Worm (Caenorhabditis elegans): ENCODE results near the gene F41G3.21.

ce11 chrII:6781983-6782382, 29.2 kb upstream of the F41G3.21 start:
- TF ChIP-seq T23F11.4 (GFP tag; optimal IDR thresholded peaks at IDR 0.05), result no peak
- TF ChIP-seq pha-4 (tag; optimal IDR thresholded peaks at IDR 0.05), result no peak
- no peak for TF ChIP-seq ama-1 (optimal IDR thresholded peaks at IDR 0.05)
- no peak for TF ChIP-seq F13H6.1 (tag; optimal IDR thresholded peaks at IDR 0.05)
- no peak for TF ChIP-seq dve-1 (tag; optimal IDR thresholded peaks at IDR 0.05)
- TF ChIP-seq K02D7.2 (tag; optimal IDR thresholded peaks at IDR 0.05), result no peak
- TF ChIP-seq fkh-6 (tag; optimal IDR thresholded peaks at IDR 0.05), result no peak
